Worm (Caenorhabditis elegans) whole organism, mixed stage, embryonic: ENCODE measurements around the gene W04B5.3.

ENCODE experiments used
- M03D4.4 ChIP-seq: sonication (generic microtip); optimal IDR thresholded peaks from 2 replicates; lab custom pipeline; 2017; ENCODE audit warnings: mild to moderate bottlenecking, missing genetic modification characterization, missing compliant biosample characterization
- blmp-1 ChIP-seq: fragments of 150-350 bp; optimal IDR thresholded peaks from 2 replicates; lab custom pipeline; 2014; ENCODE audit warnings: missing biosample characterization, missing genetic modification characterization
- ceh-39 ChIP-seq: fragments of 150-350 bp; optimal IDR thresholded peaks from 2 replicates; lab custom pipeline; 2014; ENCODE audit warnings: missing biosample characterization, missing genetic modification characterization
- ces-1 ChIP-seq: fragments of 150-350 bp; optimal IDR thresholded peaks from 2 replicates; lab custom pipeline; 2014; ENCODE audit warnings: missing biosample characterization, missing genetic modification reagents, missing genetic modification characterization
- cnd-1 ChIP-seq: fragments of 200-800 bp; sonication (Bioruptor generic); optimal IDR thresholded peaks from 2 replicates; lab custom pipeline; 2018; ENCODE audit warnings: mild to moderate bottlenecking, missing genetic modification characterization, missing compliant biosample characterization
- drap-1 ChIP-seq: fragments of 200-800 bp; sonication (Bioruptor generic); optimal IDR thresholded peaks from 3 replicates; lab custom pipeline; 2018; ENCODE audit warnings: mild to moderate bottlenecking, missing genetic modification characterization, missing compliant biosample characterization
- elt-1 ChIP-seq: sonication (generic microtip); optimal IDR thresholded peaks from 2 replicates; lab custom pipeline; 2017; ENCODE audit warnings: missing genetic modification characterization, mild to moderate bottlenecking, missing compliant biosample characterization, antibody characterized with exemption, moderate library complexity, borderline replicate concordance; ENCODE audit not compliant: insufficient read depth
- elt-3 ChIP-seq: fragments of 150-350 bp; optimal IDR thresholded peaks from 2 replicates; lab custom pipeline; 2014; ENCODE audit warnings: missing biosample characterization, missing genetic modification characterization
- flh-1 ChIP-seq: fragments of 200-800 bp; sonication (Bioruptor generic); optimal IDR thresholded peaks from 2 replicates; lab custom pipeline; 2018; ENCODE audit warnings: mild to moderate bottlenecking, missing genetic modification characterization, moderate library complexity, missing compliant biosample characterization
- hlh-1 ChIP-seq: fragments of 150-350 bp; optimal IDR thresholded peaks from 2 replicates; lab custom pipeline; 2014; ENCODE audit warnings: missing biosample characterization, missing genetic modification reagents, missing genetic modification characterization
- lin-13 ChIP-seq: fragments of 150-350 bp; optimal IDR thresholded peaks from 2 replicates; lab custom pipeline; 2014; ENCODE audit warnings: missing biosample characterization, missing genetic modification characterization
- lin-32 ChIP-seq: fragments of 200-800 bp; sonication (Bioruptor generic); optimal IDR thresholded peaks from 2 replicates; lab custom pipeline; 2018; ENCODE audit warnings: mild to moderate bottlenecking, missing genetic modification characterization, missing compliant biosample characterization
- lsy-2 ChIP-seq: fragments of 150-350 bp; optimal IDR thresholded peaks from 2 replicates; lab custom pipeline; 2014; ENCODE audit warnings: missing biosample characterization, missing genetic modification characterization
- mab-5 ChIP-seq: fragments of 150-350 bp; optimal IDR thresholded peaks from 2 replicates; lab custom pipeline; 2014; ENCODE audit warnings: missing biosample characterization, missing genetic modification characterization
- mep-1 ChIP-seq: fragments of 150-350 bp; optimal IDR thresholded peaks from 2 replicates; lab custom pipeline; 2017; ENCODE audit warnings: missing biosample characterization, missing genetic modification reagents, missing genetic modification characterization, inconsistent platforms
- mls-2 ChIP-seq: sonication (generic microtip); optimal IDR thresholded peaks from 2 replicates; lab custom pipeline; 2016; ENCODE audit warnings: mild to moderate bottlenecking, missing genetic modification characterization, moderate library complexity, missing compliant biosample characterization
- nhr-2 ChIP-seq: fragments of 150-350 bp; optimal IDR thresholded peaks from 2 replicates; lab custom pipeline; 2014; ENCODE audit warnings: missing biosample characterization, missing genetic modification characterization
- nhr-237 ChIP-seq: fragments of 150-350 bp; optimal IDR thresholded peaks from 2 replicates; lab custom pipeline; 2014; ENCODE audit warnings: missing biosample characterization, missing genetic modification characterization
- nhr-28 ChIP-seq: fragments of 150-350 bp; optimal IDR thresholded peaks from 2 replicates; lab custom pipeline; 2014; ENCODE audit warnings: missing biosample characterization, missing genetic modification characterization
- nhr-76 ChIP-seq: sonication (generic microtip); optimal IDR thresholded peaks from 2 replicates; lab custom pipeline; 2017; ENCODE audit warnings: missing biosample characterization, missing genetic modification characterization
- pha-4 ChIP-seq: fragments of 150-350 bp; optimal IDR thresholded peaks from 2 replicates; lab custom pipeline; 2018; ENCODE audit warnings: missing biosample characterization, missing genetic modification reagents, missing genetic modification characterization
- sem-2 ChIP-seq: fragments of 200-800 bp; sonication (Bioruptor generic); optimal IDR thresholded peaks from 2 replicates; lab custom pipeline; 2018; ENCODE audit warnings: mild to moderate bottlenecking, missing genetic modification characterization, missing compliant biosample characterization
- snpc-4 ChIP-seq: fragments of 150-350 bp; optimal IDR thresholded peaks from 2 replicates; lab custom pipeline; 2014; ENCODE audit warnings: missing biosample characterization, missing genetic modification characterization
- sptf-1 ChIP-seq: sonication (generic microtip); optimal IDR thresholded peaks from 2 replicates; lab custom pipeline; 2017; ENCODE audit warnings: mild to moderate bottlenecking, missing genetic modification characterization, moderate library complexity, missing compliant biosample characterization
- tbx-8 ChIP-seq: fragments of 200-800 bp; sonication (Bioruptor generic); optimal IDR thresholded peaks from 2 replicates; lab custom pipeline; 2018; ENCODE audit warnings: mild to moderate bottlenecking, missing genetic modification characterization, moderate library complexity, missing compliant biosample characterization
- unc-120 ChIP-seq: sonication (generic microtip); optimal IDR thresholded peaks from 2 replicates; lab custom pipeline; 2017; ENCODE audit warnings: missing genetic modification characterization, missing compliant biosample characterization; ENCODE audit not compliant: poor library complexity, severe bottlenecking
- unc-39 ChIP-seq: fragments of 150-350 bp; optimal IDR thresholded peaks from 2 replicates; lab custom pipeline; 2014; ENCODE audit warnings: missing biosample characterization, missing genetic modification characterization

W04B5.3 gene

ce11 chrIII:2418159-2418658 lies at the start of gene W04B5.3, which contains the start of gene W04B5.5:
Gene W04B5.3, plus strand, starts transcription at chrIII:2418514.
Gene W04B5.5, minus strand, starts transcription at chrIII:2418209.
- TF ChIP-seq hlh-1 (tag; lab: Kevin White, UChicago), result peak; percentile 22
- TF ChIP-seq sptf-1, result peak; percentile 13
- peak; percentile 59 for TF ChIP-seq lsy-2 (tag; lab: Kevin White, UChicago)
- TF ChIP-seq elt-3, result no peak
- TF ChIP-seq unc-120 (tag; lab: Kevin White, UChicago), result peak; percentile 50
- TF ChIP-seq ces-1 (GFP tag; lab: Kevin White, UChicago), result peak; percentile 48
- TF ChIP-seq elt-1, result no peak
- peak; percentile 66 for TF ChIP-seq mep-1 (tag; lab: Kevin White, UChicago)
- no peak for TF ChIP-seq blmp-1 (tag; lab: Kevin White, UChicago)
- peak; percentile 23 for TF ChIP-seq nhr-237 (tag; lab: Kevin White, UChicago)
- peak; percentile 52 for TF ChIP-seq lin-13 (tag; lab: Kevin White, UChicago)

- TF ChIP-seq snpc-4 (no peak), sem-2 (GFP tag; lab: Kevin White, UChicago) (no peak), unc-39 (tag; lab: Kevin White, UChicago) (no peak)
- TF ChIP-seq, all 35 proteins: peak for 0
Observed at ce11 chrIII:2371864-2372263, 46.5 kb upstream of the W04B5.3 start, which contains the start of gene H04J21.1. Gene H04J21.1, minus strand, starts transcription at chrIII:2371964.

- TF ChIP-seq ces-1 (GFP tag; lab: Kevin White, UChicago) (peak; percentile 72), lin-13 (tag; lab: Kevin White, UChicago) (peak; percentile 75), pha-4 (tag; lab: Kevin White, UChicago) (peak; percentile 85), lsy-2 (tag; lab: Kevin White, UChicago) (peak; percentile 24), hlh-1 (tag; lab: Kevin White, UChicago) (peak; percentile 19), drap-1 (GFP tag; lab: Kevin White, UChicago) (no peak), ceh-39 (tag; lab: Kevin White, UChicago) (no peak), M03D4.4 (tag; lab: Kevin White, UChicago) (no peak), mep-1 (tag; lab: Kevin White, UChicago) (peak; percentile 81)
Observed at ce11 chrIII:2375918-2376317, 42.4 kb upstream of the W04B5.3 start, which contains the start of gene H14E04.2. Gene H14E04.2, plus strand, starts transcription at chrIII:2376193.

ce11 chrIII:2384364-2384763 lies 34.0 kb upstream of the W04B5.3 start:
- TF ChIP-seq lsy-2 (tag; lab: Kevin White, UChicago) (no peak), nhr-2 (tag; lab: Kevin White, UChicago) (no peak), cnd-1 (tag; lab: Kevin White, UChicago) (no peak), snpc-4 (no peak), unc-39 (tag; lab: Kevin White, UChicago) (no peak), sptf-1 (no peak), elt-1 (no peak), nhr-76 (no peak), mep-1 (tag; lab: Kevin White, UChicago) (no peak), mab-5 (tag; lab: Kevin White, UChicago) (no peak), unc-120 (tag; lab: Kevin White, UChicago) (no peak), lin-13 (tag; lab: Kevin White, UChicago) (no peak)

ce11 chrIII:2386483-2386882 lies 31.8 kb upstream of the W04B5.3 start, which contains the start of gene H14E04.3:
Gene H14E04.3, minus strand, starts transcription at chrIII:2386583.
- TF ChIP-seq mep-1 (tag; lab: Kevin White, UChicago) (no peak), elt-1 (no peak), nhr-237 (tag; lab: Kevin White, UChicago) (no peak), pha-4 (tag; lab: Kevin White, UChicago) (no peak), sem-2 (GFP tag; lab: Kevin White, UChicago) (no peak), hlh-1 (tag; lab: Kevin White, UChicago) (no peak), tbx-8 (no peak), nhr-28 (tag; lab: Kevin White, UChicago) (no peak), lin-32 (GFP tag; lab: Kevin White, UChicago) (no peak), flh-1 (GFP tag; lab: Kevin White, UChicago) (no peak), mls-2 (tag; lab: Kevin White, UChicago) (no peak)
- TF ChIP-seq, all 35 proteins: peak for 0

ce11 chrIII:2391704-2392103 lies 26.6 kb upstream of the W04B5.3 start:
- TF ChIP-seq elt-3 (no peak), ces-1 (GFP tag; lab: Kevin White, UChicago) (peak; percentile 76)
